Fruit fly (Drosophila melanogaster) whole organism: ENCODE measurements around the gene CG16863.

ENCODE experiments used
- CG8478 ChIP-seq: fragments of >200 bp; optimal IDR thresholded peaks from 2 replicates; lab custom pipeline; 2018; ENCODE audit warnings: inconsistent platforms
- Dll ChIP-seq: fragments of >200 bp; optimal IDR thresholded peaks from 2 replicates; lab custom pipeline; 2017
- EcR ChIP-seq, 2 experiments: fragments of >200 bp; optimal IDR thresholded peaks; 2 replicates each; lab custom pipeline; 2017; ENCODE audit warnings: missing biosample characterization in 2 of 2, missing genetic modification characterization in 2 of 2, missing genetic modification reagents in 2 of 2
- pan ChIP-seq: fragments of >200 bp; optimal IDR thresholded peaks from 2 replicates; lab custom pipeline; 2017
- psq ChIP-seq: fragments of >200 bp; optimal IDR thresholded peaks from 2 replicates; lab custom pipeline; 2017
- usp ChIP-seq: fragments of >200 bp; optimal IDR thresholded peaks from 2 replicates; lab custom pipeline; 2017; ENCODE audit warnings: missing biosample characterization, missing genetic modification characterization, mixed read lengths

Gene CG16863

DNA sequence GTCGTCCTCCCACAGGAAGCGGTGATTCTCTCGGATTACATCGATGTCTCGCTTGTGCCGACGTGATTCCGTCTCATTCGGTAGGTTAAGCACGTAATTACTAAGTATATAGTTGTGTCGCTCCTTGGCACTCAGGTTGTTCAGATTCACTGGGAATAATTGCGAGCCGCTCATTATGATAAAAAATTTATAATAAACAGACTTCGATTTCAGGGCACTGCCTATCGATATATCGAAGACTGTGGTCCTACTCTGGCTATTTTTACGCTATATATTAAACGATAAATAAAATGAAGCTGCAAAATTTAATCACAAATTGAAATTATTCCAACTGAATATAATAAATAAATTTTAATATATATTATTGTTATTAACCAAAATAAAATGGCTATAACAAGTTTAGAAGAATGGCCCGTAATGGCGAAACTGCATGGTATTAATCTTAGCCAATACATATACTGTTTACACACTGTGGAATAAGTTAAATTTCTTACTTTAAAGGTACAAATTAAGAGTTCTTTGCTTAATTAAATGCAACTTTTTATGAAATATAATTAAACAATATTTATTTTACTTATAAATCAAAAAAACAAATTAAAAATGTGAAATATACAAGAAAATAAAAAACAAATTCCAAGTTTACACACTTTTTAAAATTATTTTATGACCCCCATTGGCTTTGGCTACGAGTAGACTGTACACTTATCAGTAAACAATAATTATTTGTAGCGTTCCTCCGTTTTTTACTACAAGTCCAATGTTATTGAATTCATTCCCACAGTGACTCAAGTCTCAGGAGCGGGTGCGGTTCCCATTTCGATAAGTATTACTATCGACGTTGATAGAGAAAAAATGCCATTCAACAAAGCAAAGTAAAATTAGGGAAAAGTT is 7.2 kb upstream of the CG16863 start, which contains the start of gene Eato:
Gene Eato, plus strand, starts transcription at position 821 of the 891 bp plus-strand sequence.
- TF ChIP-seq CG8478 (lab: Kevin White, UChicago) (no peak), EcR (GFP tag; optimal IDR thresholded peaks at IDR 0.05; lab: Kevin White, UChicago) (no peak), Dll (lab: Kevin White, UChicago) (no peak), pan (lab: Kevin White, UChicago) (no peak), usp (no peak), psq (lab: Kevin White, UChicago) (no peak)

DNA sequence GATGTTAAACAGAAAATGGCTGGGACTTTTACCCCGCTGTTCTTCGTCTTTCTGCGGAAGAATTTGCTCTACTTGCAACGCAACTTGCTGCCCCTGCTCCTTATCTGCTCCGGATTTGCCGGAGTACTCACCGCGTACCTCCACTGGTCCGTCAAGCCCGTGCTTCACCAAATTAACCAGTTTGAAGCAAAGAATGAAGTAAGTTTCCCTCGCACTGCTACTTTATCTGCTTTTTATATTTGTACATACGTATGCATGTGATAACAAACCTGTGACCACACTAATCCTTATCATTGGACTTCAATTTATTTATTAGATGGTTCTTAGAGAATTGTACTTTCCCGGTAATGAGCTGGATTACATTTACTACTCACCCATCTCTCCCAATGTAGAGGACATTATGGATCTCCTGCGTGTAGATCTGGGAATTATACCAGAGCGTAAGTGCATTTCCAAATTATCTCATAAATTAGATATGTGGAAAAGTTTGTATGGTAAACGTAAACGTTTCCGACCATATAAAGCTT is 6.5 kb upstream of the CG16863 start, which contains the start of gene CG16890:
Gene CG16890, minus strand, starts transcription at position 184 of the 527 bp plus-strand sequence.
- TF ChIP-seq pan (lab: Kevin White, UChicago) (no peak), usp (no peak), psq (lab: Kevin White, UChicago) (no peak), EcR (GFP tag; optimal IDR thresholded peaks at IDR 0.05; lab: Kevin White, UChicago) (no peak), Dll (lab: Kevin White, UChicago) (no peak)

DNA sequence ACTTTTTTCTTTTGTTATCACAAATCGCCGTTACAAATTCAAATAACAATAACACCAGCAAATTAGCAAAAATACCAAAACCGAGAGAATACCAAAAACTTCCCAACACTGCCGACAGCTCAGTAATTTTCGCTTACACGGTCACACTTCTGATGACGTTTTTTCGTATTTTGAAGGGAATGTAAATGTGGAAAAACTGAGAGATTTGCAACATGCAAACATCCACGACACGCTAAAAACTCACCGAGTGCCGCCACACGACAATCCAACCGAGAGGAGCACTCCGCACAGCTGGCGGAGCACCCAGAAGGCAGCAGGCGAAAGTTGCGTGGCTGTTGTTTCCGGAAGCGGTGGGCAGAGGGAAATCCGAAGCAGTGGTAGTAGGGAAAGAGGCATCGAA is 2.6 kb downstream of the CG16863 start, which contains the start of gene Sec71:
Gene Sec71, plus strand, starts transcription at position 117 of the 400 bp plus-strand sequence.
- no peak for TF ChIP-seq psq (lab: Kevin White, UChicago)

DNA sequence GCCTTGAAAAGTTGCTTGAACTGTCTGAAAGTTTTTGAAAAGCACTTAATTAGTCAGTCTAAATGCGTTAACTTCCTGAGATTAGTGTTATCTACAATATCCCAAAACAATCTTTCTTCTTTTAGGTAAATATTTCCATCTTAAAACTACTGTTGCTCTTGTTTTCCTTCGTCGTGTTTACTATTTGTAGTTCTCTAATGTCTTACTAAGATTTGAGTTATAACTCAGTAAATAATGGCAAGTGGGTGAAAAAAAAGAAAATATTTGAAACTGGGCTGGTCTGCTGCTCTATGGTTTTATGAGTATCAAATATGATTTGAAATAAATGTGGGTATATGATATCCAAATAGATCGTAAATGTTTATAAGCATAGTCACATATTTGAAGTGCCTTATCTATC is 10.4 kb downstream of the CG16863 start:
- TF ChIP-seq psq (lab: Kevin White, UChicago) (no peak), usp (no peak), EcR (GFP tag; optimal IDR thresholded peaks at IDR 0.05; lab: Kevin White, UChicago) (no peak), CG8478 (lab: Kevin White, UChicago) (no peak), pan (lab: Kevin White, UChicago) (no peak), Dll (lab: Kevin White, UChicago) (no peak)

DNA sequence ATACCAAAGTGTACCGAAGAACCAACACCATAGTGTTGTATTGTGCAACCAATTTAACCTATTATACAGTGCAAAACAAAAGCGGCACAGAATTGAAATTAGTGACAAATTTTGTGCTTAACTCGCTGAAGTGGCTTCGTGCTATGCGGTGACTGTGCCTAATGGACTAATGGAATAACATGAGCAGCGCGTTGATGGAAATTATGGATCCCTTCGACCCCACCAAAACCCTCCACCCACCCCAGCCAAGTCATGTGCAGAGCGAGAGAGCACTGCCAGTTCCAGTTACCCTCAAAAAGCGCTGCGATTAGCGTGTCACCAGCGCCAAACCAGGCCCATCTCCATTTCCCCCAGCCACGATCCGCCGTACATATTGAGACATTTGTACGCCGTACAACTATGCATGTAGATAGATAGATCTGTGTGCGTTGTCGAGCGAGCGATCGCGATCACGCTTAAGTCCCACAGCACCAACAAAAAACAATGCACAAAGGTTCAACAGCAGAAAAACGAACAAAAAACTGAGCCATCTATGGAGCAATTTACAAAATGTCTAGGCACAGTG is 11.4 kb downstream of the CG16863 start:
- TF ChIP-seq pan (lab: Kevin White, UChicago): no peak
- TF ChIP-seq psq (lab: Kevin White, UChicago): no peak
- no peak for TF ChIP-seq EcR (GFP tag; optimal IDR thresholded peaks at IDR 0.05; lab: Kevin White, UChicago)
- no peak for TF ChIP-seq Dll (lab: Kevin White, UChicago)
- TF ChIP-seq usp: no peak
- TF ChIP-seq CG8478 (lab: Kevin White, UChicago): no peak

DNA sequence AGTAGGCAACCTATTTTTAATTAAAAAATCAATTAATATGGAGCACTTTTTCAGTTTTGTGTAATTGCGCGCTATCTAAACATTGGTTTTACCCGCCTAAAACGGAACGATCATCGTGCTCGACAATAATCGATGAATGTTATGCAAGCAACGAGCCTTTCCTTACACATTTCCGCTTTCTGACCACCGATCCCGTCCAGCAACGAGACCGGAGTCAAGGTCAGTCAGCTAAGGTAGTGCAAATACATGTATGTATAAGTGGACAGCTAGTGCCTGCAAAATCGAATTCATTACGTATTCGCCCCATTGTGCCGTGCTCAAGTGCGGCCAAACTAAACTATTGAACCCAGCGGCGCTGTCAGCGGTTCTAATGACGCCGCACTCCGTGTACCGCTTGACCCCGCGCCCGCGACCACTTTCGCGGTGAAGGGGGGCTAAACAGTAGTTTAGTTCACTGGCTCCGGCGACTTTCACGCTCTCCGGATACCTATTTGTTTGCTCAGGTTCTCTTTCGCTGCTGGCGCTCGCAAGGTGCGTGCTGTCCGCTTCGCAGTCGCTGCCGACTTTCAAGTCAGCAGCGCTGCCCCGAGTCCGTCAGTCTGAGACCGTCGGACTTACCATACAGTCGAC is 12.4 kb downstream of the CG16863 start, which contains the start of gene CAH1:
Gene CAH1, plus strand, starts transcription at position 595 of the 630 bp plus-strand sequence.
- TF ChIP-seq Dll (lab: Kevin White, UChicago): no peak
- no peak for TF ChIP-seq EcR (GFP tag; optimal IDR thresholded peaks at IDR 0.05; lab: Kevin White, UChicago)
- no peak for TF ChIP-seq pan (lab: Kevin White, UChicago)
- no peak for TF ChIP-seq usp
- no peak for TF ChIP-seq CG8478 (lab: Kevin White, UChicago)
- no peak for TF ChIP-seq psq (lab: Kevin White, UChicago)

DNA sequence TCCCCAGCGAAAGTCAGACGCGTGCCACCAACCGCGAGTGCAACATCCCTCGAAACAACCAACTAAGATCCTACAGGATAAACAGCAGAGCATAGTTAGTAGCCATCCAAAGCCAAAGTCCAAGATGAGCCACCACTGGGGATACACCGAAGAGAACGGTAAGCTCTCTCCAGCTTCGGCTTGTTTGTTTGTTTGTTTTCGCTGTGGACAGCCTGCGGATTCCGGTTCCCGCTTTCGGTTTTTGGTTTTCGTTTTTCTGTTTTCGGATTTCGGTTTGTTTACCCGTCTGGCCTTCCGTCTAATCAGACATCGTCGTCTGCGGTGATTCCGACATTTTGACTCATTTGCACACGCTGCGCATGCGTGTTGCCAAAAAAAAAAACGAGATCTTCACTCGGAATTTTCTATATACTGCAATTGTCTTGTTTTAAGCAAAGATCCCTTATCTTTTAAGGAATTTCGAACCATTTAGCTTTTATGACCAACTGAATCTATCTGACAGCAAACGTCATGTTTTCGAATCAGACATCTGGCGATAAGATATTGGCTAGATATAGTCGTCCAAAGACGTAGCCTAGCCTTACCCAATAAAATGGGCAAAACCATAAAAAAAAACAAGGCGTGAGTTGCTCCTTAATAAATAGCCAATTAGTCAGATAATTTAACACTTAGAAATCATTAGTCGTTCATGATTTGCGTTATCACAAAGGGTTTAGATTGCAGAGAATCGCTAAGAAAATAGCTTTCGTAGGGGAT is 13.2 kb downstream of the CG16863 start:
- TF ChIP-seq pan (lab: Kevin White, UChicago): no peak
- no peak for TF ChIP-seq CG8478 (lab: Kevin White, UChicago)
- no peak for TF ChIP-seq Dll (lab: Kevin White, UChicago)
- no peak for TF ChIP-seq usp
- TF ChIP-seq psq (lab: Kevin White, UChicago): no peak
- TF ChIP-seq EcR (GFP tag; optimal IDR thresholded peaks at IDR 0.05; lab: Kevin White, UChicago): no peak

DNA sequence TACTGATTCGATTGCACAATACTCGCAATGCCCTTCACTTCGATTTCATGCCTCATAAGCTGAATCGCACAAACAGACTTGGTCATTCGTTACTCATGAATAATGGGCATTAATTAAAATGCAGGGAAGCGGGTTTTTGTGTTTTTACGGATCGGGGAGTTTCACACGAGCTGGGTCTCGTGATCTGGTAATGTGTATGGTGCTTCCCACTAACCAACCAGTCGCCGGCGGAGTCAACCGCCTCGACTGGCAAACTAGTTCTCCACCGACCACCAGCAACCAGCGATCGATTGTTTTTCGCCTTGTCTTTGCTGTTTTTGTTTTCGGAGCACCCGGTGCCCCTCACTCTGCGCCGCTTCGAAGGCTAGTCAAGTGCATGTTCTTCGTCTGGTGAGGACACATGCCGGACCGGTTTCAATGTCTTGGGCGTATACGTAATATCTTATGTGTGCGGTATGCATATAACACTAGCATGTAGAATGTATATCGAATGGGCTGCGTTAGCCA is 13.9 kb downstream of the CG16863 start:
- no peak for TF ChIP-seq EcR (GFP tag; optimal IDR thresholded peaks at IDR 0.05; lab: Kevin White, UChicago)
- TF ChIP-seq pan (lab: Kevin White, UChicago): no peak
- no peak for TF ChIP-seq CG8478 (lab: Kevin White, UChicago)
- TF ChIP-seq psq (lab: Kevin White, UChicago): no peak
- TF ChIP-seq Dll (lab: Kevin White, UChicago): no peak
- TF ChIP-seq usp: no peak

DNA sequence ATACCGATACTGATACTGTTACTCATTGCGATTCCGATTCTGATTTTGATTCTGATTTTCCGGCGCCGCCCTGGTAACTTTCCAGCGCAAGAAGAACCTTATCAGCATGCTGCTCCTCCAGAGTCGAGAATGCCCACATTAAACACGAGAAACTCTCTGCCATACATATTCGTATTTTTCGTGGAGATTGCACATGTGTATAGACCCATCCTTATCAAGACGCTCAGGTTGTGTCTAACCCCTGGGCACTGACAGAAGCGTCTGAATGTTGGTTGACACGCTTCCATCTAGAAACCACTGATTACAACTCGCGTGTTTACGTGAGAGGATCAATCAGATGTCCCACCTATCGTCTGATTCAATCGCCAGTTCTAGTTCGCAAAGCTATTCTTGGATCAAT is 14.4 kb downstream of the CG16863 start:
- TF ChIP-seq CG8478 (lab: Kevin White, UChicago): no peak
- no peak for TF ChIP-seq Dll (lab: Kevin White, UChicago)
- TF ChIP-seq pan (lab: Kevin White, UChicago): no peak
- TF ChIP-seq usp: no peak
- TF ChIP-seq EcR (GFP tag; optimal IDR thresholded peaks at IDR 0.05; lab: Kevin White, UChicago): no peak
- TF ChIP-seq psq (lab: Kevin White, UChicago): no peak

DNA sequence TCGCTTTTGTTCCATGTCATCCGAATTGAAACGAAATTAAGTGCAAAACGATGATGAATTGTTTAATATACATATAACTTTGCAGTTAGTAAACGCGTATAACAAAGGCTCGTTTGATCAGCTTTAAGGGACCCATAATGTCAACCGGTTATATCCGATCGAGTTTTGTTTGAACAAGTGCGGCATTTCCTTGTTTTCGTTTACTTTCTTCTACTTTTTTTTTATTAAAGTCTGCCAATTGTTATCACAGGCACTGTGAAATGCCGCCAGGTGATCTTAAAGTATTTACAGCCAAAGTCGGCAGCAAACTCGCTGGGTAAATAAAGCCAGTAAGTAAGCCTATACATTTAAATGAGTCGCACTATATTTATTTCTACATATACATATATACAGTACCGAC is 16.3 kb downstream of the CG16863 start:
- no peak for TF ChIP-seq EcR (GFP tag; optimal IDR thresholded peaks at IDR 0.05; lab: Kevin White, UChicago)
- TF ChIP-seq Dll (lab: Kevin White, UChicago): no peak
- no peak for TF ChIP-seq usp
- no peak for TF ChIP-seq psq (lab: Kevin White, UChicago)
- no peak for TF ChIP-seq CG8478 (lab: Kevin White, UChicago)
- no peak for TF ChIP-seq pan (lab: Kevin White, UChicago)
